Worm (Caenorhabditis elegans) whole organism, mixed stage, embryonic: ENCODE data around the gene Y43E12A.2.

Experiments
- bed-3 ChIP-seq: fragments of 200-800 bp; sonication (Bioruptor generic); optimal IDR thresholded peaks from 3 replicates; lab custom pipeline; 2018; ENCODE audit warnings: mild to moderate bottlenecking, missing genetic modification characterization, moderate library complexity, missing compliant biosample characterization
- cnd-1 ChIP-seq: fragments of 200-800 bp; sonication (Bioruptor generic); optimal IDR thresholded peaks from 2 replicates; lab custom pipeline; 2018; ENCODE audit warnings: mild to moderate bottlenecking, missing genetic modification characterization, missing compliant biosample characterization
- mep-1 ChIP-seq: fragments of 150-350 bp; optimal IDR thresholded peaks from 2 replicates; lab custom pipeline; 2017; ENCODE audit warnings: missing biosample characterization, missing genetic modification reagents, missing genetic modification characterization, inconsistent platforms
- nhr-12 ChIP-seq: fragments of 150-350 bp; optimal IDR thresholded peaks from 2 replicates; lab custom pipeline; 2014; ENCODE audit warnings: missing biosample characterization, missing genetic modification characterization
- nhr-237 ChIP-seq: fragments of 150-350 bp; optimal IDR thresholded peaks from 2 replicates; lab custom pipeline; 2014; ENCODE audit warnings: missing biosample characterization, missing genetic modification characterization
- nhr-28 ChIP-seq: fragments of 150-350 bp; optimal IDR thresholded peaks from 2 replicates; lab custom pipeline; 2014; ENCODE audit warnings: missing biosample characterization, missing genetic modification characterization
- nhr-76 ChIP-seq: sonication (generic microtip); optimal IDR thresholded peaks from 2 replicates; lab custom pipeline; 2017; ENCODE audit warnings: missing biosample characterization, missing genetic modification characterization
- pha-4 ChIP-seq: fragments of 150-350 bp; optimal IDR thresholded peaks from 2 replicates; lab custom pipeline; 2018; ENCODE audit warnings: missing biosample characterization, missing genetic modification reagents, missing genetic modification characterization
- snpc-4 ChIP-seq: fragments of 150-350 bp; optimal IDR thresholded peaks from 2 replicates; lab custom pipeline; 2014; ENCODE audit warnings: missing biosample characterization, missing genetic modification characterization
- sptf-1 ChIP-seq: sonication (generic microtip); optimal IDR thresholded peaks from 2 replicates; lab custom pipeline; 2017; ENCODE audit warnings: mild to moderate bottlenecking, missing genetic modification characterization, moderate library complexity, missing compliant biosample characterization
- unc-39 ChIP-seq: fragments of 150-350 bp; optimal IDR thresholded peaks from 2 replicates; lab custom pipeline; 2014; ENCODE audit warnings: missing biosample characterization, missing genetic modification characterization
- unc-62 ChIP-seq: fragments of 150-350 bp; optimal IDR thresholded peaks from 2 replicates; lab custom pipeline; 2014; ENCODE audit warnings: missing biosample characterization, missing genetic modification reagents, missing genetic modification characterization

ce11 chrIV:10936906-10937540 lies 44.8 kb upstream of the Y43E12A.2 start, which contains the start of gene fic-1:
- TF ChIP-seq snpc-4 (tag; lab: Kevin White, UChicago) (no peak), nhr-12 (no peak), sptf-1 (tag; lab: Kevin White, UChicago) (no peak), nhr-28 (tag; lab: Kevin White, UChicago) (no peak), unc-62 (GFP tag; lab: Kevin White, UChicago) (no peak), nhr-237 (tag; lab: Kevin White, UChicago) (peak; percentile 56), cnd-1 (no peak), nhr-76 (tag; lab: Kevin White, UChicago) (no peak), unc-39 (tag; lab: Kevin White, UChicago) (no peak), pha-4 (no peak), mep-1 (tag; lab: Kevin White, UChicago) (peak; percentile 54), bed-3 (GFP tag; lab: Kevin White, UChicago) (no peak)
